Fruit fly (Drosophila melanogaster): Measurements from ENCODE around the gene spen.

- TF ChIP-seq CG2889 (GFP tag; IDR thresholded peaks at IDR 0.05) (no peak), al (GFP tag; IDR thresholded peaks at IDR 0.05) (no peak), NK7.1 (GFP tag; optimal IDR thresholded peaks at IDR 0.05) (no peak), Hmr (GFP tag; optimal IDR thresholded peaks at IDR 0.05) (no peak), schlank (tag; optimal IDR thresholded peaks at IDR 0.05) (no peak), Oli (tag; optimal IDR thresholded peaks at IDR 0.05) (no peak), CG13287 (GFP tag; IDR thresholded peaks at IDR 0.05; ENCODE audit: partially characterized antibody) (no peak), Rfx (GFP tag; IDR thresholded peaks at IDR 0.05) (no peak)
Observed at dm6 chr2L:130691-131090, 28.1 kb upstream of the spen start, which contains the start of gene CG3164.
